Worm (Caenorhabditis elegans): ENCODE measurements around the gene alh-13.

The alh-13 gene

ce11 chrX:12787624-12788023 lies 5.4 kb downstream of the alh-13 start, which contains the start of gene str-124:
str-124 (plus strand) TSS chrX:12787924.
- no peak for TF ChIP-seq rbr-2 (tag; optimal IDR thresholded peaks at IDR 0.05)
- TF ChIP-seq duxl-1 (tag; optimal IDR thresholded peaks at IDR 0.05; ENCODE audit: poor library complexity) = no peak
- TF ChIP-seq lin-39 (tag; optimal IDR thresholded peaks at IDR 0.05) = no peak

ce11 chrX:12790036-12790435 lies 7.8 kb downstream of the alh-13 start, which contains the start of gene str-123:
str-123 (plus strand) TSS chrX:12790336.
- no peak for TF ChIP-seq ceh-28 (tag; optimal IDR thresholded peaks at IDR 0.05)
- no peak for TF ChIP-seq nhr-11 (tag; optimal IDR thresholded peaks at IDR 0.05)
- TF ChIP-seq fkh-10 (GFP tag; optimal IDR thresholded peaks at IDR 0.05) = no peak
- TF ChIP-seq mdl-1 (tag; optimal IDR thresholded peaks at IDR 0.05) = no peak
- TF ChIP-seq rbr-2 (tag; optimal IDR thresholded peaks at IDR 0.05) = no peak
- no peak for TF ChIP-seq unc-62 (GFP tag; optimal IDR thresholded peaks at IDR 0.05 in 1 of 2)
- TF ChIP-seq unc-62 (tag; optimal IDR thresholded peaks at IDR 0.05) = no peak
- no peak for TF ChIP-seq arid-1 (GFP tag; conservative IDR thresholded peaks at IDR 0.05)
- no peak for TF ChIP-seq zip-2 (tag; optimal IDR thresholded peaks at IDR 0.05)
- TF ChIP-seq daf-16 (GFP tag; optimal IDR thresholded peaks at IDR 0.05) = no peak
- no peak for TF ChIP-seq daf-16 (tag; optimal IDR thresholded peaks at IDR 0.05)
- TF ChIP-seq ZK546.5 (tag; optimal IDR thresholded peaks at IDR 0.05) = no peak
- TF ChIP-seq snpc-4 (tag; optimal IDR thresholded peaks at IDR 0.05) = no peak

DNA sequence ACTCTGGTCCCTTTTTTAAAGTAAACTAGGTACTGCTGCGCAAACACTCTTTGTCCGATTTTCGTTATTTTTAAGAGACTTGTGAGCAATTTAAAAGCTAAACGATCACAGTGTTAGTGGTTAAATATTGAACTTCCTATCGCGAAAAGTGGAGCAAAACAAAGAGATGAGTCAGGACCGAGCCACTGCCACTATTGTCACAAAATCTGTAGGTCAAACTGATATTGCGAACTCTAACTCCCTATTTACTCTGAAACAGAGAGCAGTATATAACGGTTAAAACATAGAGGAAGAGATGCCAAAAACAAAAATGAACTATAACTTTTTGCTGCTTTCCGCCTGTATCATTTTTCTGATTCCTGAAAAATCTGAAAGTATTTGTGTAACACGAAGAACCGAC lies 10.4 kb downstream of the alh-13 start, which contains the start of gene abf-5:
Gene abf-5 (plus strand): TSS at position 301 of the 400 bp plus-strand sequence.
- TF ChIP-seq mdl-1 (tag; optimal IDR thresholded peaks at IDR 0.05) (no peak), sdz-12 (GFP tag; optimal IDR thresholded peaks at IDR 0.05) (no peak), nhr-48 (tag; optimal IDR thresholded peaks at IDR 0.05) (no peak), hlh-30 (tag; optimal IDR thresholded peaks at IDR 0.05; ENCODE audit: insufficient read depth) (no peak), daf-16 (GFP tag; optimal IDR thresholded peaks at IDR 0.05) (no peak), daf-16 (tag; optimal IDR thresholded peaks at IDR 0.05) (no peak), lir-3 (tag; optimal IDR thresholded peaks at IDR 0.05) (no peak), ceh-28 (tag; optimal IDR thresholded peaks at IDR 0.05) (no peak), ama-1 (optimal IDR thresholded peaks at IDR 0.05) (no peak), nhr-11 (tag; optimal IDR thresholded peaks at IDR 0.05) (no peak), ceh-62 (tag; optimal IDR thresholded peaks at IDR 0.05) (no peak), egl-27 (tag; optimal IDR thresholded peaks at IDR 0.05) (no peak), mes-2 (tag; optimal IDR thresholded peaks at IDR 0.05; ENCODE audit: poor library complexity, severe bottlenecking) (no peak), ZK546.5 (tag; optimal IDR thresholded peaks at IDR 0.05) (no peak), ceh-20 (GFP tag; IDR thresholded peaks at IDR 0.05) (no peak), set-16 (GFP tag; IDR thresholded peaks at IDR 0.05) (no peak), egl-43 (GFP tag; IDR thresholded peaks at IDR 0.05) (no peak), zag-1 (tag; optimal IDR thresholded peaks at IDR 0.05) (no peak)

- TF ChIP-seq hlh-11 (tag; optimal IDR thresholded peaks at IDR 0.05) (peak; percentile 1), ctbp-1 (GFP tag; IDR thresholded peaks at IDR 0.05) (no peak)
Measured at ce11 chrX:12793075-12793474, 10.9 kb downstream of the alh-13 start.

DNA sequence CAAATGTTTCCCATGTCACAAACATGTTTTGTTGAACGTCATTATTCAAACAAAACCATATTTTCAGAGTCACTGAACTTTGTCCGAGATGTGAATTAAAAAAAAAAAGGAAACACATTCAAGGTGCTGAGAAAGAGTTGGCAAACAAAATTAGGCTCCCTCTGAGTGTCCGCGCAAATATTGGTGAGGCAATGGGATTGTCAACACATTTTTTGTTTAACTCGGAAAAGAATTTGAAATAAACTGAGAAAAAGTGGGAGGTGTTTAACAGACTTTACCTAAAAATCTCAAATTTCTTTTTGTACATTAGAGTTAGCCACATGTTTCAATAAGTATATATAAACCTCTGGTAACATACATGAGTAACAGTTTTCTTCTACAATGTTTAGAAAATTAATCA lies 11.6 kb downstream of the alh-13 start, which contains the start of gene abf-6:
Gene abf-6 (plus strand): TSS at position 323 of the 400 bp plus-strand sequence.
- no peak for TF ChIP-seq F10B5.3 (tag; optimal IDR thresholded peaks at IDR 0.05)
- TF ChIP-seq ceh-82 (tag; optimal IDR thresholded peaks at IDR 0.05) = no peak
- no peak for TF ChIP-seq lin-38 (GFP tag; IDR thresholded peaks at IDR 0.05)
- no peak for TF ChIP-seq nhr-10 (tag; optimal IDR thresholded peaks at IDR 0.05)
- TF ChIP-seq fkh-10 (GFP tag; optimal IDR thresholded peaks at IDR 0.05) = no peak
- no peak for TF ChIP-seq set-16 (GFP tag; IDR thresholded peaks at IDR 0.05)
- TF ChIP-seq ama-1 (optimal IDR thresholded peaks at IDR 0.05) = no peak
- TF ChIP-seq madf-5 (GFP tag; IDR thresholded peaks at IDR 0.05) = no peak
- TF ChIP-seq cey-2 (tag; optimal IDR thresholded peaks at IDR 0.05; ENCODE audit: borderline replicate concordance, insufficient read depth) = no peak
- no peak for TF ChIP-seq T26A8.4 (GFP tag; IDR thresholded peaks at IDR 0.05)
- no peak for TF ChIP-seq aha-1 (tag)
- TF ChIP-seq snpc-4 (tag; optimal IDR thresholded peaks at IDR 0.05) = no peak
- TF ChIP-seq nhr-6 (tag; optimal IDR thresholded peaks at IDR 0.05) = no peak
